Worm (Caenorhabditis elegans) whole organism, L1 larva: Measurements from ENCODE around the gene C25F6.1.

ENCODE experiments used
- C34B4.2 ChIP-seq: sonication (generic microtip); optimal IDR thresholded peaks from 2 replicates; lab custom pipeline; 2017; ENCODE audit warnings: mild to moderate bottlenecking, missing genetic modification characterization, missing compliant biosample characterization
- dpl-1 ChIP-seq, 3 experiments: fragments of 150-350 bp in 2 of 3; sonication (generic microtip) in 1 of 3; optimal IDR thresholded peaks; 2 replicates each; lab custom pipeline; 2014 to 2017; ENCODE audit warnings: missing biosample characterization in 3 of 3, missing genetic modification characterization in 3 of 3, missing genetic modification reagents in 3 of 3
- isw-1 ChIP-seq: fragments of 200-800 bp; sonication (Bioruptor generic); IDR thresholded peaks from 2 replicates; pipeline ENCODE4 v1.3.6; 2022; ENCODE audit warnings: missing genetic modification characterization, missing compliant biosample characterization
- nhr-237 ChIP-seq: fragments of 150-350 bp; optimal IDR thresholded peaks from 2 replicates; lab custom pipeline; 2014; ENCODE audit warnings: missing biosample characterization, missing genetic modification characterization
- unc-62 ChIP-seq: fragments of 150-350 bp; optimal IDR thresholded peaks from 2 replicates; lab custom pipeline; 2014; ENCODE audit warnings: missing biosample characterization, missing genetic modification reagents, missing genetic modification characterization

DNA sequence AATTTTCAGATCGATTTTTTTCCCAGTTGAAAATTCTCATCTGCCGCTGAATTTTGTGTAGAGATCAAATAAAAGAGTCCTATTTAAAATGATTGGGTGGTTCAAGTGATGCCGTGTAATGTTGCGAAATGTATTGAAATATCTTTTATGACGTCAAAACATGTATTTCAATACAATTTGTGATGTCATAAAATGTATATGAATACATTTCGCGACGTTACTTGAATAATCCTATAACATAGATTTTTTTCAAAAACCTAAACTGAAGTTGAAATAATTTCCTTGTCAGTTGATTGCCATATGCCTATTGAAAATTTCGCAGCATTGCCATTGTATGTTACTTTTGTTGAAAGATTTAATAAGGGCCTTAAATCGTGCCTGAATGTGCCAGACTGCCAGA is 3.3 kb downstream of the C25F6.1 start, which contains the start of gene F55D1.1:
- TF ChIP-seq unc-62 (no peak), nhr-237 (tag; lab: Kevin White, UChicago) (no peak), isw-1 (no peak), dpl-1 (GFP tag; optimal IDR thresholded peaks at IDR 0.05; lab: Kevin White, UChicago) (no peak), C34B4.2 (no peak)
